Fruit fly (Drosophila melanogaster): Measurements from ENCODE around the gene CG7142.

Gene CG7142

DNA sequence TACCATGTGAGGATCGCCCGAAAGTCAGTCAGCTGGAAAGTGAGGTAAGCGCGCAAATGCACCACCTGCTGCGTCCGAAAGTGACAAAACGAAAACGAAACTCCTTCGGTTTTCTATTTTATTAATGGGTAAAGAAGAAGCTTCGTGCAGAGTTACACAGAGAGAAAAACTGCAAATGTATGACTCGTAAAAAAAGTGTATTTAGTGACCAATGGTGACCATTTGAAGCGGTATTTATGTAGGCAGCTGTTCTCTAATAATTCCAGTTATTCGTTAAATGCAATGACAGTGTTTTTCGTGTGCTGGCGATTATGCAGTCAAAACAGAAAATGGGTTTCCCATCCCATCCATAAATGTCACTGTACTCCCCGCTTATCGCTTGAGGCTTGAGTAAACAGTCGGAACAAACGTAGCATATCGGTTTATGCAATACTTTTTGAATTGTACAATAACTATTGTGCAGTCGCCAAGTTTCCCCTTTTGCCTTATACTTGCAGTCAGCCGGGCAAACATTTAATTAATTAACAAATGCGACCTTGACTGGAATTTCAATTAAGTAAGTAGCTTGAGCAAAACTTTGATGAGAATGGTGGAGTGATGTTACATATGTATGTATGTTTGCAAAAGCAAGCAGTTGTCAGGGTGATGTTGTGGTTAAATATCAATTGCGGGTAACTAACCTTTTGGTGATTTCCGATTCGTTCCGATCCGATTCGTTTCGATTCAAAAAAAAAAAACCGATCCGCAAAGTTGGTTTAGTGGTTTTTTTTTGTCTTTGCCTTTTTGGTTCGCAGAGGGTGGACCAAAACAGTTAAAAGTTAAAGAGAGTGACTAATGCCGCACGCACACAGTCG lies 18.3 kb upstream of the CG7142 start (continued):
- TF ChIP-seq CG4318 (GFP tag; optimal IDR thresholded peaks at IDR 0.05): peak; percentile 19
- peak; percentile 18 for TF ChIP-seq CG8632 (GFP tag; optimal IDR thresholded peaks at IDR 0.05)
- TF ChIP-seq Met (GFP tag; optimal IDR thresholded peaks at IDR 0.05): no peak
- peak; percentile 57; the same call in 1 of the 3 replicates for TF ChIP-seq CG6163 (GFP tag; IDR thresholded peaks at IDR 0.05)
- TF ChIP-seq dsx (GFP tag; optimal IDR thresholded peaks at IDR 0.05; ENCODE audit: poor library complexity, severe bottlenecking): no peak
- TF ChIP-seq Eip75B (GFP tag; optimal IDR thresholded peaks at IDR 0.05): peak; percentile 22
- no peak for TF ChIP-seq CG11762 (GFP tag; optimal IDR thresholded peaks at IDR 0.05; ENCODE audit: insufficient read depth)
- peak; percentile 46 for TF ChIP-seq CG10631 (GFP tag; optimal IDR thresholded peaks at IDR 0.05)
- TF ChIP-seq net (GFP tag; optimal IDR thresholded peaks at IDR 0.05): no peak
- TF ChIP-seq eg (GFP tag; IDR thresholded peaks at IDR 0.05): peak; percentile 58; the same call in 2 of the 3 replicates
- peak; percentile 26 for TF ChIP-seq CG10669 (GFP tag; optimal IDR thresholded peaks at IDR 0.05)
- no peak for TF ChIP-seq lz (GFP tag; optimal IDR thresholded peaks at IDR 0.05)
- no peak for TF ChIP-seq ss (GFP tag; optimal IDR thresholded peaks at IDR 0.05)
- no peak for TF ChIP-seq CG3919 (GFP tag; optimal IDR thresholded peaks at IDR 0.05)

DNA sequence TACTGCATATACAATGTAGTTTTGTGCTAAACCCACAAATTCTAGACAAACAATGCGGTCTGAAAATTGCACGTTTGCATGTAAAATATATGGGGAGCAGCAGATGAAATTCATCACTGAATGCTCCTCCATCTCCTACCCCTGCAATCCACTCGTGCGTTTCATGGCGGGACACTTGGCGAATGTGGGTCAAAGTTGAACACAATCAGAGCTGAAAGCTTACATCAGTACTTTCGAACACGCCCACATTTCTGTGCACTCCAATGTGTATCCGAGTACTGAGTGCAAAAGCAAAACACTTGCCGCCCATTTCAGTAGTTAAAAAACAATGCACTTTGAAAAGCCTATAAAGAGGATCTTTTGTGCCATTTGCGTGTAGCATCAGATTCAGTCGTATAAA lies 17.4 kb upstream of the CG7142 start:
- no peak for TF ChIP-seq Hr4 (GFP tag; optimal IDR thresholded peaks at IDR 0.05)
- TF ChIP-seq Eip78C (GFP tag): peak; percentile 18
- TF ChIP-seq svp (GFP tag): peak; percentile 76
- TF ChIP-seq dsx (GFP tag; optimal IDR thresholded peaks at IDR 0.05; ENCODE audit: poor library complexity, severe bottlenecking): peak; percentile 49
- TF ChIP-seq Eip93F (GFP tag; optimal IDR thresholded peaks at IDR 0.05): no peak

DNA sequence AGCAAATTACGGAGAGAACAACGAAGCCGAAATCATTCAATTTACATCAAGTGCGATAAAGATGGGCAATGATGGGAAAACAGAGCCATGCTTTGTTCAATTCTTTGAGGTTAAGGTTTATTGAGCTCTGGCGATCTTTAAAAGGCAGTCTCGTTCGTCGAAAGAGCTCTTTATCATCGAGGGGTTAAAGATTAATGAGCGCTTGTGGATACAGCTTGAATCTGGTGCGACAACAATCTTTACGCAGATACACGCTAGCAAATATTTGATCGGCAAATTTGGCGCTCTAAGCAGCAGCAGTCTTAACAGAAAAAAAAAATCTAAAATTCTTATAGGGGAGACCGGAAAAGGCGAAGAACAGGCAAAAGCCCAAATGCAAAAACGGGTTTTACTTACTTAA lies 16.8 kb upstream of the CG7142 start:
- TF ChIP-seq fkh (GFP tag; optimal IDR thresholded peaks at IDR 0.05) (peak; percentile 71), Gug (GFP tag; IDR thresholded peaks at IDR 0.05) (no peak), esn (GFP tag; optimal IDR thresholded peaks at IDR 0.05) (no peak), cyc (GFP tag; optimal IDR thresholded peaks at IDR 0.05) (no peak), Eip93F (GFP tag; optimal IDR thresholded peaks at IDR 0.05) (peak; percentile 39), CG6163 (GFP tag; IDR thresholded peaks at IDR 0.05) (no peak), vri (GFP tag; optimal IDR thresholded peaks at IDR 0.05) (peak; percentile 8), Eip78C (GFP tag) (peak; percentile 40), svp (GFP tag) (peak; percentile 97)

DNA sequence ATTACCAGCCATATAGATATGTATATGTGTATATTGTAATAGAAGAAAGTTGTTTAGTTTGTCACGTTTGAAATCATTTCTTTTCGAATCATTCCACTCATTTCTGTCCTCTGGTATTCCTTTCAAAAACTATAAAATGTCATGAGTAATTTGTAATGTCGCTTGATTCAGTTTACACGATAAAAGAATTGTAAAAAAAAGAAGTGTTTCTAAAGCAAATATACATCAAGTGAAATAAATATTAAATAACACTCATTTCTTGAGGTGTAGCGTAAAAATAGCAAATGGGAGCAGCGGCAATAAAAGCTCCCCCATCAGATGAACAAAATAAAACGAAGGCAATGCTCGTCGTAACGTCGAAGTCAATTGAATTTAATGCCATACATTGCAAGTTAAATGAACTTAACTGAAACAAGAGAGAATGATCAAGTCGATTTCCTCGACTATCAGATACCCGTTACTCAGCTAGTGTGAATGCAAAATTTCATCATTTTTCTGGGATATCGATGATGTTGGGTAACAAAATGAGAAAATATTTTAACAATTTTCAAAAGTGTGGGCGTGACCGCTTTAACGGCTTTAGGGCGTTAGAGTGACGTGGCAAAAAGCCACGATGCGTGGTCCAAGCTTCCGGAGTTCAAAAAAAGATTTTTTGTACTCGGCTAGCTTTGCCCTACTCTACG lies 16.1 kb upstream of the CG7142 start:
- peak; percentile 24 for TF ChIP-seq CG34406 (GFP tag; optimal IDR thresholded peaks at IDR 0.05)
- peak; percentile 11 for TF ChIP-seq dsx (GFP tag; optimal IDR thresholded peaks at IDR 0.05; ENCODE audit: poor library complexity, severe bottlenecking)
- peak; percentile 53 for TF ChIP-seq svp (GFP tag)
- TF ChIP-seq CG31627 (GFP tag; optimal IDR thresholded peaks at IDR 0.05): no peak
- TF ChIP-seq cyc (GFP tag; optimal IDR thresholded peaks at IDR 0.05): no peak
- peak; percentile 37 for TF ChIP-seq acj6 (GFP tag; optimal IDR thresholded peaks at IDR 0.05)
- no peak for TF ChIP-seq CG11294 (GFP tag; IDR thresholded peaks at IDR 0.05)
- TF ChIP-seq achi (GFP tag; optimal IDR thresholded peaks at IDR 0.05): no peak
- peak; percentile 18 for TF ChIP-seq lz (GFP tag; optimal IDR thresholded peaks at IDR 0.05)
- peak; percentile 38 for TF ChIP-seq CG3919 (GFP tag; optimal IDR thresholded peaks at IDR 0.05)
- peak; percentile 43 for TF ChIP-seq net (GFP tag; optimal IDR thresholded peaks at IDR 0.05)
- TF ChIP-seq vri (GFP tag; optimal IDR thresholded peaks at IDR 0.05): no peak
- TF ChIP-seq CG6808 (GFP tag; optimal IDR thresholded peaks at IDR 0.05): peak; percentile 52
- TF ChIP-seq esn (GFP tag; optimal IDR thresholded peaks at IDR 0.05): peak; percentile 27
- TF ChIP-seq eg (GFP tag; IDR thresholded peaks at IDR 0.05): 0 out of 3 replicates have a peak, but pooled peaks have one; percentile 18
- peak; percentile 22 to 24 for TF ChIP-seq salr (GFP tag; optimal IDR thresholded peaks at IDR 0.05)
- no peak for TF ChIP-seq CG1621 (tag; optimal IDR thresholded peaks at IDR 0.05)
- peak; percentile 51 for TF ChIP-seq OdsH (GFP tag; optimal IDR thresholded peaks at IDR 0.05)
- TF ChIP-seq Hr4 (GFP tag; optimal IDR thresholded peaks at IDR 0.05): peak; percentile 64
- peak; percentile 65 for TF ChIP-seq CG32006 (GFP tag; optimal IDR thresholded peaks at IDR 0.05)
- peak; percentile 40 for TF ChIP-seq CG10669 (GFP tag; optimal IDR thresholded peaks at IDR 0.05)
- peak; percentile 89 for TF ChIP-seq Eip78C (GFP tag)
- TF ChIP-seq dac (GFP tag; optimal IDR thresholded peaks at IDR 0.05): no peak
- TF ChIP-seq Eip75B (GFP tag; optimal IDR thresholded peaks at IDR 0.05): peak; percentile 55
- no peak for TF ChIP-seq CG4318 (GFP tag; optimal IDR thresholded peaks at IDR 0.05)
- TF ChIP-seq CG8119 (GFP tag; IDR thresholded peaks at IDR 0.05): peak; percentile 45; the same call in 2 of the 3 replicates
- no peak for TF ChIP-seq CG9139 (GFP tag; optimal IDR thresholded peaks at IDR 0.05)
- no peak for TF ChIP-seq CG6163 (GFP tag; IDR thresholded peaks at IDR 0.05)
- TF ChIP-seq Smox (GFP tag; optimal IDR thresholded peaks at IDR 0.05): peak; percentile 21
- TF ChIP-seq Lpt (GFP tag; optimal IDR thresholded peaks at IDR 0.05): peak; percentile 35
- TF ChIP-seq CG3032 (tag; optimal IDR thresholded peaks at IDR 0.05): peak; percentile 28
- peak; percentile 48 for TF ChIP-seq Sox14 (GFP tag; optimal IDR thresholded peaks at IDR 0.05)
